Worm (Caenorhabditis elegans): ENCODE data around the gene pms-2.
A peak's percentile ranks its signal among the peaks of the same experiment; 100 is the strongest.

pms-2 gene

ce11 chrV:11583212-11583611, 12.8 kb upstream of the pms-2 start, which contains the start of gene srx-88:
srx-88 (plus strand) TSS chrV:11583512.
- no peak for TF ChIP-seq ceh-88 (GFP tag; IDR thresholded peaks at IDR 0.05)
- no peak for TF ChIP-seq lir-3 (tag; optimal IDR thresholded peaks at IDR 0.05; ENCODE audit: poor library complexity)

ce11 chrV:11580826-11581225, 10.4 kb upstream of the pms-2 start, which contains the start of gene srx-90:
srx-90 (plus strand) TSS chrV:11581126.
- TF ChIP-seq nhr-20 (tag; optimal IDR thresholded peaks at IDR 0.05): no peak

DNA sequence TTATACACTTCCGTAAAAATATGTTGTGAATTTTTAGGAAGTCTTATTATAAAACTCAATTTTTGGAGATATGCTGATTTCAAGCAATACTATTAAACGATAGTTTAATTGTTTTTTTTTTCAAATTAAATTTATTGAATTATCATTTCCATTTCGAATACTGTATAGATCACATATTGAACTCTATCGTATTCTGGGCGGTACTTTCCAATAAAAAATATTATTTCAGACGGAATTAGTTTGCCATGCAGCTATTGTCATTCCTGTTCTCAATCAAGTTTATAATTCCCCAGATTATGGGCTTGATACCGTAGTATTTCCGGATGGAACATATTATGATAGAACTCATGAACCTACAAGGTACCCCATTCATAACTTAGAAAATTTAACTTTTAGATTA, 4.2 kb upstream of the pms-2 start:
- TF ChIP-seq jun-1 (tag; optimal IDR thresholded peaks at IDR 0.05): no peak
- peak in 1 of 2 experiments; percentile 51 for TF ChIP-seq lsy-2 (tag; optimal IDR thresholded peaks at IDR 0.05)
- TF ChIP-seq pag-3 (tag; optimal IDR thresholded peaks at IDR 0.05; ENCODE audit: borderline replicate concordance, insufficient read depth): no peak

DNA sequence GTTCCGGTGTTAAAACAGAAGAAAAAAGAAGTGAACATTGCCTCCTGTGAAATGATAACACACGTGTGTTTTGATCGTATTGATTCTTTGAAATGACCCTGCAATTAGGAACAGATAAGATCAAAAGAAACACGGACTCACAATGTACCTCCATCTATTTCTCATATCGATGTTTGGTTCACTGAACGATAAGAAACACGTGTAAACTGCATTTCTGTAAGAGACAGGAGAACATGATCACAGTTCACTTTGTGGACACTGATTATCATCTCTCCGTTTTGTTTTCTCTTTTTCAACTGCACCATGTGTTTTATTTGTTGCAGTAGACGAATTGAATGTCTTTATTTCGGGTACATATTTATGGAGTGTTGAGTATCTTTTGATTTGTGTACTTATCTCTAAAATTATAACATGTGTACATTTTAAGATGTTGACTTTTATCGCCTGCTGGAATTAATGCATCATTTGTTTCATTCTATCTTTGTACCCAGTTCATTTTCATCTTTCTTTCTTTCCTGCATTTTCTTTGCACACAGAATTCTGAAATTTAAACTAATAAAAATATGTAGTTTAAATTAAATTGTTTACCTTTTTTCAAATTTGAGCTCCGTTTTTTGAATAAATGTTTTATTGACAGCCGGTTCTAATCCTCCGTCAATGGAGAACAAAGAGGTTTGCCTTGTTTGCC, 2.5 kb upstream of the pms-2 start, which contains the start of the genes H12C20.7 and nhr-68:
H12C20.7 (minus strand) TSS at position 188 of the 688 bp plus-strand sequence.
nhr-68 (plus strand) TSS at position 638 of the 688 bp plus-strand sequence.
- TF ChIP-seq swsn-7 (tag; optimal IDR thresholded peaks at IDR 0.05): peak; percentile 61
- peak; percentile 96 for TF ChIP-seq dsc-1 (tag; optimal IDR thresholded peaks at IDR 0.05)
- no peak for TF ChIP-seq nhr-84 (tag; optimal IDR thresholded peaks at IDR 0.05)
- no peak for TF ChIP-seq mep-1 (tag; optimal IDR thresholded peaks at IDR 0.05)
- peak; percentile 54 for TF ChIP-seq ama-1 (optimal IDR thresholded peaks at IDR 0.05)
- peak; percentile 58 to 76 for TF ChIP-seq lsy-2 (tag; optimal IDR thresholded peaks at IDR 0.05)
- TF ChIP-seq lin-13 (GFP tag; optimal IDR thresholded peaks at IDR 0.05): peak; percentile 48
- TF ChIP-seq pax-3 (tag; optimal IDR thresholded peaks at IDR 0.05): no peak
- peak; percentile 38 to 68 for TF ChIP-seq egl-27 (tag; optimal IDR thresholded peaks at IDR 0.05)
- TF ChIP-seq unc-86 (tag; optimal IDR thresholded peaks at IDR 0.05): no peak
- peak; percentile 74 for TF ChIP-seq lir-3 (tag; optimal IDR thresholded peaks at IDR 0.05; ENCODE audit: poor library complexity)
- peak; percentile 82 for TF ChIP-seq grh-1 (GFP tag; IDR thresholded peaks at IDR 0.05)
- TF ChIP-seq C04F5.9 (tag; optimal IDR thresholded peaks at IDR 0.05): no peak
- no peak for TF ChIP-seq isw-1 (GFP tag; IDR thresholded peaks at IDR 0.05)
- no peak for TF ChIP-seq egl-13 (tag; optimal IDR thresholded peaks at IDR 0.05)
- TF ChIP-seq mab-9 (GFP tag; IDR thresholded peaks at IDR 0.05): peak; percentile 44; the same call in 1 of the 2 replicates
- TF ChIP-seq C16A3.4 (tag; optimal IDR thresholded peaks at IDR 0.05): peak; percentile 92
- no peak for TF ChIP-seq fkh-4 (tag; optimal IDR thresholded peaks at IDR 0.05; ENCODE audit: borderline replicate concordance)
- TF ChIP-seq ceh-82 (tag; optimal IDR thresholded peaks at IDR 0.05): no peak
- peak in 2 of 3 experiments; percentile 8 to 45 for TF ChIP-seq dpl-1 (GFP tag; optimal IDR thresholded peaks at IDR 0.05)
- no peak for TF ChIP-seq nhr-11 (tag; optimal IDR thresholded peaks at IDR 0.05)
- TF ChIP-seq fkh-8 (tag; optimal IDR thresholded peaks at IDR 0.05): no peak
- no peak for TF ChIP-seq mef-2 (tag; optimal IDR thresholded peaks at IDR 0.05)
- peak; percentile 100 for TF ChIP-seq nhr-71 (tag; optimal IDR thresholded peaks at IDR 0.05)
- TF ChIP-seq blmp-1 (tag; optimal IDR thresholded peaks at IDR 0.05): peak; percentile 76
- TF ChIP-seq F16B12.6 (tag; optimal IDR thresholded peaks at IDR 0.05): no peak
- TF ChIP-seq unc-30 (tag; optimal IDR thresholded peaks at IDR 0.05): no peak
- TF ChIP-seq pqm-1 (tag; optimal IDR thresholded peaks at IDR 0.05): no peak
- peak; percentile 99 for TF ChIP-seq nhr-20 (tag; optimal IDR thresholded peaks at IDR 0.05)
- no peak for TF ChIP-seq unc-62 (GFP tag; optimal IDR thresholded peaks at IDR 0.05)
- no peak for TF ChIP-seq alr-1 (tag; optimal IDR thresholded peaks at IDR 0.05; ENCODE audit: borderline replicate concordance)
- no peak for TF ChIP-seq aha-1 (tag; optimal IDR thresholded peaks at IDR 0.05)
- no peak for TF ChIP-seq ceh-90 (tag; optimal IDR thresholded peaks at IDR 0.05)
- TF ChIP-seq ceh-8 (GFP tag; optimal IDR thresholded peaks at IDR 0.05): no peak
- TF ChIP-seq sup-37 (GFP tag; optimal IDR thresholded peaks at IDR 0.05): no peak
- TF ChIP-seq jun-1 (tag; optimal IDR thresholded peaks at IDR 0.05): peak; percentile 42
- peak; percentile 46 for TF ChIP-seq hpl-2 (GFP tag; optimal IDR thresholded peaks at IDR 0.05)
- peak; percentile 10 to 38 for TF ChIP-seq efl-1 (optimal IDR thresholded peaks at IDR 0.05)
- peak in 1 of 2 experiments; percentile 94 for TF ChIP-seq efl-1 (GFP tag; optimal IDR thresholded peaks at IDR 0.05 in 1 of 2)
- TF ChIP-seq snu-23 (GFP tag; optimal IDR thresholded peaks at IDR 0.05): peak; percentile 96
- peak; percentile 37; the same call in 1 of the 2 replicates for TF ChIP-seq ceh-88 (GFP tag; IDR thresholded peaks at IDR 0.05)
- no peak for TF ChIP-seq nhr-77 (tag; optimal IDR thresholded peaks at IDR 0.05)
- no peak for TF ChIP-seq ztf-11 (tag; optimal IDR thresholded peaks at IDR 0.05)
- TF ChIP-seq sox-4 (tag; optimal IDR thresholded peaks at IDR 0.05): no peak

Data from whole organism, L1 larva.